Worm (Caenorhabditis elegans) whole organism, L2 larva: ENCODE data around the gene F59E12.1.

Experiments used
- C34F6.9 ChIP-seq: fragments of 150-350 bp; optimal IDR thresholded peaks from 2 replicates; lab custom pipeline; 2014; ENCODE audit warnings: missing biosample characterization, missing genetic modification characterization
- F13H6.1 ChIP-seq: sonication (generic microtip); optimal IDR thresholded peaks from 2 replicates; lab custom pipeline; 2016; ENCODE audit warnings: missing genetic modification characterization, missing compliant biosample characterization
- Y55F3AM.14 ChIP-seq: fragments of 200-800 bp; sonication (Bioruptor generic); optimal IDR thresholded peaks from 2 replicates; lab custom pipeline; 2018; ENCODE audit warnings: mild to moderate bottlenecking, missing genetic modification characterization, missing compliant biosample characterization
- ZK546.5 ChIP-seq: sonication (generic microtip); optimal IDR thresholded peaks from 2 replicates; lab custom pipeline; 2017; ENCODE audit warnings: missing biosample characterization, missing genetic modification characterization
- alr-1 ChIP-seq: fragments of 150-350 bp; optimal IDR thresholded peaks from 2 replicates; lab custom pipeline; 2014; ENCODE audit warnings: missing biosample characterization, missing genetic modification characterization
- aly-2 ChIP-seq: fragments of 150-350 bp; optimal IDR thresholded peaks from 2 replicates; lab custom pipeline; 2014; ENCODE audit warnings: missing biosample characterization, missing genetic modification characterization
- ama-1 ChIP-seq: fragments of 150-350 bp; optimal IDR thresholded peaks from 2 replicates; lab custom pipeline; 2018; ENCODE audit warnings: inconsistent platforms
- ceh-16 ChIP-seq: fragments of 150-350 bp; optimal IDR thresholded peaks from 2 replicates; lab custom pipeline; 2014; ENCODE audit warnings: missing biosample characterization, missing genetic modification characterization
- ceh-82 ChIP-seq: fragments of 150-350 bp; optimal IDR thresholded peaks from 2 replicates; lab custom pipeline; 2014; ENCODE audit warnings: missing biosample characterization, missing genetic modification characterization
- crh-2 ChIP-seq: sonication (generic microtip); optimal IDR thresholded peaks from 2 replicates; lab custom pipeline; 2017; ENCODE audit warnings: missing biosample characterization, missing genetic modification characterization
- dmd-4 ChIP-seq: sonication (generic microtip); optimal IDR thresholded peaks from 2 replicates; lab custom pipeline; 2017; ENCODE audit warnings: missing biosample characterization, missing genetic modification characterization
- elt-3 ChIP-seq: sonication (generic microtip); optimal IDR thresholded peaks from 2 replicates; lab custom pipeline; 2017; ENCODE audit warnings: missing biosample characterization, missing genetic modification characterization
- gmeb-1 ChIP-seq: fragments of 150-350 bp; optimal IDR thresholded peaks from 2 replicates; lab custom pipeline; 2014; ENCODE audit warnings: missing biosample characterization, missing genetic modification characterization
- lin-11 ChIP-seq: fragments of 150-350 bp; sonication (generic microtip); optimal IDR thresholded peaks from 2 replicates; lab custom pipeline; 2014; ENCODE audit warnings: missing biosample characterization, missing genetic modification characterization, inconsistent platforms, mixed read lengths
- lin-13 ChIP-seq: fragments of 150-350 bp; optimal IDR thresholded peaks from 2 replicates; lab custom pipeline; 2014; ENCODE audit warnings: missing biosample characterization, missing genetic modification reagents, missing genetic modification characterization
- lsy-2 ChIP-seq, 2 experiments: fragments of 150-350 bp in 1 of 2; sonication (generic microtip) in 1 of 2; optimal IDR thresholded peaks; 2 replicates each; lab custom pipeline; 2014 to 2017; ENCODE audit warnings: missing biosample characterization in 2 of 2, missing genetic modification characterization in 2 of 2
- mbf-1 ChIP-seq: sonication (generic microtip); optimal IDR thresholded peaks from 2 replicates; lab custom pipeline; 2017; ENCODE audit warnings: missing biosample characterization, missing genetic modification characterization
- mdl-1 ChIP-seq, 2 experiments: fragments of 150-350 bp in 1 of 2; sonication (generic microtip) in 1 of 2; optimal IDR thresholded peaks; 2 replicates each; lab custom pipeline; 2017; ENCODE audit warnings: missing biosample characterization in 2 of 2, missing genetic modification characterization in 2 of 2
- nhr-10 ChIP-seq: sonication (generic microtip); optimal IDR thresholded peaks from 2 replicates; lab custom pipeline; 2017; ENCODE audit warnings: missing biosample characterization, missing genetic modification characterization
- nhr-11 ChIP-seq: fragments of 150-350 bp; optimal IDR thresholded peaks from 2 replicates; lab custom pipeline; 2014; ENCODE audit warnings: missing biosample characterization, missing genetic modification characterization
- nhr-12 ChIP-seq: fragments of 150-350 bp; optimal IDR thresholded peaks from 2 replicates; lab custom pipeline; 2014; ENCODE audit warnings: missing biosample characterization, missing genetic modification characterization
- nhr-21 ChIP-seq: fragments of 150-350 bp; optimal IDR thresholded peaks from 2 replicates; lab custom pipeline; 2014; ENCODE audit warnings: missing biosample characterization, missing genetic modification characterization
- nhr-23 ChIP-seq: fragments of 150-350 bp; optimal IDR thresholded peaks from 2 replicates; lab custom pipeline; 2014; ENCODE audit warnings: missing biosample characterization, missing genetic modification reagents, missing genetic modification characterization
- nhr-237 ChIP-seq: fragments of 150-350 bp; optimal IDR thresholded peaks from 2 replicates; lab custom pipeline; 2014; ENCODE audit warnings: missing biosample characterization, missing genetic modification characterization
- nhr-25 ChIP-seq: fragments of 150-350 bp; sonication (generic microtip); optimal IDR thresholded peaks from 3 replicates; lab custom pipeline; 2014; ENCODE audit warnings: missing biosample characterization, missing genetic modification characterization
- nhr-6 ChIP-seq: fragments of 150-350 bp; optimal IDR thresholded peaks from 2 replicates; lab custom pipeline; 2014; ENCODE audit warnings: missing biosample characterization, missing genetic modification characterization
- skn-1 ChIP-seq: sonication (generic microtip); optimal IDR thresholded peaks from 2 replicates; lab custom pipeline; 2017; ENCODE audit warnings: missing biosample characterization, missing genetic modification characterization
- sma-3 ChIP-seq: sonication (generic microtip); optimal IDR thresholded peaks from 2 replicates; lab custom pipeline; 2016; ENCODE audit warnings: missing genetic modification reagents, missing genetic modification characterization, missing compliant biosample characterization
- sma-9 ChIP-seq, 2 experiments: fragments of 150-350 bp in 1 of 2; sonication (generic microtip) in 1 of 2; optimal IDR thresholded peaks; 2 replicates each; lab custom pipeline; 2014 to 2016; ENCODE audit warnings: missing genetic modification characterization in 2 of 2, mild to moderate bottlenecking in 1 of 2, missing biosample characterization in 1 of 2, missing compliant biosample characterization in 1 of 2, missing genetic modification reagents in 1 of 2, moderate library complexity in 1 of 2
- snpc-4 ChIP-seq: fragments of 150-350 bp; optimal IDR thresholded peaks from 2 replicates; lab custom pipeline; 2014; ENCODE audit warnings: missing biosample characterization, missing genetic modification characterization
- unc-55 ChIP-seq: fragments of 150-350 bp; sonication (generic microtip); optimal IDR thresholded peaks from 3 replicates; lab custom pipeline; 2014; ENCODE audit warnings: missing biosample characterization, missing genetic modification reagents, missing genetic modification characterization
- zag-1 ChIP-seq: fragments of 150-350 bp; optimal IDR thresholded peaks from 2 replicates; lab custom pipeline; 2014; ENCODE audit warnings: missing biosample characterization, missing genetic modification characterization
- ztf-11 ChIP-seq: sonication (generic microtip); optimal IDR thresholded peaks from 2 replicates; lab custom pipeline; 2017; ENCODE audit warnings: missing biosample characterization, missing genetic modification characterization
- ztf-4 ChIP-seq: fragments of 150-350 bp; optimal IDR thresholded peaks from 2 replicates; lab custom pipeline; 2014; ENCODE audit warnings: missing biosample characterization, missing genetic modification characterization

The F59E12.1 gene

ce11 chrII:5663180-5663791 lies 9.0 kb downstream of the F59E12.1 start:
- TF ChIP-seq lsy-2 (tag; optimal IDR thresholded peaks at IDR 0.05; lab: Kevin White, UChicago) (peak in 1 of 2 experiments; percentile 49), nhr-12 (no peak), unc-55 (GFP tag; lab: Kevin White, UChicago) (peak; percentile 44), sma-9 (GFP tag; optimal IDR thresholded peaks at IDR 0.05; lab: Kevin White, UChicago) (peak; percentile 4), sma-9 (tag; optimal IDR thresholded peaks at IDR 0.05; lab: Kevin White, UChicago) (no peak), alr-1 (tag; lab: Kevin White, UChicago) (no peak), crh-2 (tag; lab: Kevin White, UChicago) (peak; percentile 39), ZK546.5 (tag; lab: Kevin White, UChicago) (no peak), C34F6.9 (peak; percentile 29)

ce11 chrII:5665029-5665428 lies 10.7 kb downstream of the F59E12.1 start, which contains the start of gene C25H3.15:
C25H3.15 (plus strand) TSS chrII:5665329.
- TF ChIP-seq C34F6.9 (no peak), elt-3 (no peak), dmd-4 (tag; lab: Kevin White, UChicago) (no peak), aly-2 (tag; lab: Kevin White, UChicago) (no peak), skn-1 (tag; lab: Kevin White, UChicago) (no peak), mdl-1 (tag; optimal IDR thresholded peaks at IDR 0.05; lab: Kevin White, UChicago) (no peak), lin-13 (GFP tag; lab: Kevin White, UChicago) (no peak)

- no peak for TF ChIP-seq sma-3 (GFP tag; lab: Kevin White, UChicago)
- no peak for TF ChIP-seq skn-1 (tag; lab: Kevin White, UChicago)
- TF ChIP-seq ama-1 (lab: Kevin White, UChicago) = no peak
- no peak for TF ChIP-seq ztf-11 (tag; lab: Kevin White, UChicago)
- TF ChIP-seq gmeb-1 (tag; lab: Kevin White, UChicago) = no peak
Observed at ce11 chrII:5665991-5666390, 11.7 kb downstream of the F59E12.1 start, which contains the start of gene C25H3.16. C25H3.16 (plus strand) TSS chrII:5666291.

- TF ChIP-seq ztf-4 (tag; lab: Kevin White, UChicago) (no peak), lin-11 (tag; lab: Kevin White, UChicago) (no peak), nhr-25 (tag; lab: Kevin White, UChicago) (no peak), skn-1 (tag; lab: Kevin White, UChicago) (no peak), nhr-11 (tag; lab: Kevin White, UChicago) (no peak), crh-2 (tag; lab: Kevin White, UChicago) (no peak), nhr-23 (tag; lab: Kevin White, UChicago) (no peak), sma-3 (GFP tag; lab: Kevin White, UChicago) (no peak), zag-1 (tag; lab: Kevin White, UChicago) (no peak), snpc-4 (tag; lab: Kevin White, UChicago) (no peak), Y55F3AM.14 (GFP tag; lab: Kevin White, UChicago) (no peak), dmd-4 (tag; lab: Kevin White, UChicago) (no peak), nhr-21 (tag; lab: Kevin White, UChicago) (no peak)
Observed at ce11 chrII:5667540-5667939, 13.2 kb downstream of the F59E12.1 start.

ce11 chrII:5668830-5669229 lies 14.5 kb downstream of the F59E12.1 start, which contains the start of gene C25H3.7:
C25H3.7 (minus strand) TSS chrII:5668930.
- TF ChIP-seq gmeb-1 (tag; lab: Kevin White, UChicago) (no peak), nhr-10 (tag; lab: Kevin White, UChicago) (no peak), ztf-4 (tag; lab: Kevin White, UChicago) (no peak), nhr-237 (no peak), mdl-1 (tag; optimal IDR thresholded peaks at IDR 0.05; lab: Kevin White, UChicago) (no peak), alr-1 (tag; lab: Kevin White, UChicago) (no peak), ceh-82 (no peak), dmd-4 (tag; lab: Kevin White, UChicago) (no peak), nhr-6 (tag; lab: Kevin White, UChicago) (no peak), sma-3 (GFP tag; lab: Kevin White, UChicago) (no peak), nhr-25 (tag; lab: Kevin White, UChicago) (no peak), lsy-2 (tag; optimal IDR thresholded peaks at IDR 0.05; lab: Kevin White, UChicago) (no peak), mbf-1 (tag; lab: Kevin White, UChicago) (no peak), C34F6.9 (no peak), ceh-16 (no peak), F13H6.1 (tag; lab: Kevin White, UChicago) (no peak), nhr-11 (tag; lab: Kevin White, UChicago) (no peak), snpc-4 (tag; lab: Kevin White, UChicago) (no peak), elt-3 (no peak), unc-55 (GFP tag; lab: Kevin White, UChicago) (no peak)
